Worm (Caenorhabditis elegans) whole organism, L1 larva: ENCODE results near the gene F46B6.6.

ENCODE experiments used
- C16A3.4 ChIP-seq: fragments of 150-350 bp; optimal IDR thresholded peaks from 2 replicates; lab custom pipeline; 2014; ENCODE audit warnings: missing biosample characterization, missing genetic modification characterization
- F16B12.6 ChIP-seq: fragments of 150-350 bp; optimal IDR thresholded peaks from 2 replicates; lab custom pipeline; 2014; ENCODE audit warnings: missing biosample characterization, missing genetic modification characterization
- Y116A8C.19 ChIP-seq: sonication (generic microtip); optimal IDR thresholded peaks from 2 replicates; lab custom pipeline; 2016; ENCODE audit warnings: missing compliant biosample characterization, missing genetic modification characterization, borderline replicate concordance
- aha-1 ChIP-seq: fragments of 150-350 bp; optimal IDR thresholded peaks from 2 replicates; lab custom pipeline; 2014; ENCODE audit warnings: missing biosample characterization, missing genetic modification characterization
- ceh-63 ChIP-seq: fragments of 200-800 bp; sonication (Bioruptor generic); optimal IDR thresholded peaks from 2 replicates; lab custom pipeline; 2018; ENCODE audit warnings: mild to moderate bottlenecking, missing genetic modification characterization, missing compliant biosample characterization
- ceh-82 ChIP-seq, 3 experiments: fragments of 150-350 bp in 1 of 3; sonication (generic microtip) in 2 of 3; optimal IDR thresholded peaks; 2 replicates each; lab custom pipeline; 2014 to 2017; ENCODE audit warnings: missing biosample characterization in 3 of 3, missing genetic modification characterization in 3 of 3
- dsc-1 ChIP-seq: sonication (generic microtip); optimal IDR thresholded peaks from 2 replicates; lab custom pipeline; 2016; ENCODE audit warnings: mild to moderate bottlenecking, missing genetic modification characterization, missing compliant biosample characterization
- efl-3 ChIP-seq: fragments of 200-800 bp; sonication (Bioruptor generic); optimal IDR thresholded peaks from 2 replicates; lab custom pipeline; 2018; ENCODE audit warnings: mild to moderate bottlenecking, missing genetic modification characterization, missing compliant biosample characterization
- egl-27 ChIP-seq, 2 experiments: fragments of 150-350 bp in 1 of 2; sonication (generic microtip); optimal IDR thresholded peaks; 3 replicates each; lab custom pipeline; 2017 to 2018; ENCODE audit warnings: missing biosample characterization in 2 of 2, missing genetic modification characterization in 2 of 2, missing genetic modification reagents in 2 of 2
- elt-3 ChIP-seq, 6 experiments: fragments of 150-350 bp in 1 of 6; sonication (generic microtip); optimal IDR thresholded peaks; 2 replicates each; lab custom pipeline; 2017 to 2018; ENCODE audit warnings: missing biosample characterization in 6 of 6, missing genetic modification characterization in 6 of 6, inconsistent platforms in 1 of 6
- fkh-4 ChIP-seq: sonication (generic microtip); optimal IDR thresholded peaks from 2 replicates; lab custom pipeline; 2016; ENCODE audit warnings: missing compliant biosample characterization, missing genetic modification characterization, borderline replicate concordance
- grh-1 ChIP-seq: fragments of 200-800 bp; sonication (Bioruptor generic); IDR thresholded peaks from 2 replicates; pipeline ENCODE4 v1.3.6; 2022; ENCODE audit warnings: missing genetic modification reagents, missing genetic modification characterization, missing compliant biosample characterization
- hlh-17 ChIP-seq: fragments of 200-800 bp; sonication (Bioruptor generic); optimal IDR thresholded peaks from 2 replicates; lab custom pipeline; 2018; ENCODE audit warnings: missing genetic modification characterization, mild to moderate bottlenecking, missing compliant biosample characterization, moderate library complexity, borderline replicate concordance
- irx-1 ChIP-seq: sonication (generic microtip); optimal IDR thresholded peaks from 2 replicates; lab custom pipeline; 2016; ENCODE audit warnings: missing genetic modification characterization, missing compliant biosample characterization
- jun-1 ChIP-seq: fragments of 150-350 bp; optimal IDR thresholded peaks from 2 replicates; lab custom pipeline; 2014; ENCODE audit warnings: missing biosample characterization, missing genetic modification reagents, missing genetic modification characterization
- lin-14 ChIP-seq: fragments of 200-800 bp; sonication (Bioruptor generic); optimal IDR thresholded peaks from 2 replicates; lab custom pipeline; 2018; ENCODE audit warnings: mild to moderate bottlenecking, missing genetic modification characterization, moderate library complexity, missing compliant biosample characterization
- lin-15B ChIP-seq: fragments of 150-350 bp; sonication (generic microtip); optimal IDR thresholded peaks from 3 replicates; lab custom pipeline; 2014; ENCODE audit warnings: missing biosample characterization, missing genetic modification characterization
- lsy-2 ChIP-seq, 2 experiments: fragments of 150-350 bp; optimal IDR thresholded peaks; 2 replicates each; lab custom pipeline; 2014; ENCODE audit warnings: missing biosample characterization in 2 of 2, missing genetic modification characterization in 2 of 2
- mab-9 ChIP-seq: fragments of 200-800 bp; sonication (Bioruptor generic); IDR thresholded peaks from 2 replicates; pipeline ENCODE4 v1.3.6; 2022; ENCODE audit warnings: missing genetic modification reagents, missing genetic modification characterization, missing compliant biosample characterization
- mef-2 ChIP-seq: fragments of 150-350 bp; optimal IDR thresholded peaks from 2 replicates; lab custom pipeline; 2014; ENCODE audit warnings: missing biosample characterization, missing genetic modification characterization
- nhr-11 ChIP-seq: fragments of 150-350 bp; optimal IDR thresholded peaks from 2 replicates; lab custom pipeline; 2014; ENCODE audit warnings: missing biosample characterization, missing genetic modification characterization
- nhr-12 ChIP-seq: sonication (generic microtip); optimal IDR thresholded peaks from 2 replicates; lab custom pipeline; 2017; ENCODE audit warnings: missing biosample characterization, missing genetic modification characterization
- nhr-19 ChIP-seq: fragments of 200-800 bp; sonication (Bioruptor generic); conservative IDR thresholded peaks from 2 replicates; pipeline ENCODE4 v1.3.6; 2022; ENCODE audit warnings: missing genetic modification characterization, missing compliant biosample characterization
- nhr-47 ChIP-seq: sonication (generic microtip); optimal IDR thresholded peaks from 2 replicates; lab custom pipeline; 2016; ENCODE audit warnings: mild to moderate bottlenecking, missing genetic modification characterization, moderate library complexity, missing compliant biosample characterization
- nhr-71 ChIP-seq: sonication (generic microtip); optimal IDR thresholded peaks from 2 replicates; lab custom pipeline; 2016; ENCODE audit warnings: mild to moderate bottlenecking, missing genetic modification characterization, moderate library complexity, missing compliant biosample characterization
- nhr-76 ChIP-seq: sonication (generic microtip); optimal IDR thresholded peaks from 2 replicates; lab custom pipeline; 2017; ENCODE audit warnings: missing biosample characterization, missing genetic modification characterization
- nhr-77 ChIP-seq: fragments of 150-350 bp; optimal IDR thresholded peaks from 2 replicates; lab custom pipeline; 2014; ENCODE audit warnings: missing biosample characterization, missing genetic modification characterization
- nhr-84 ChIP-seq: sonication (generic microtip); optimal IDR thresholded peaks from 2 replicates; lab custom pipeline; 2017; ENCODE audit warnings: missing biosample characterization, missing genetic modification characterization
- nhr-85 ChIP-seq: sonication (generic microtip); peaks from one replicate; lab custom pipeline; 2016; ENCODE audit warnings: missing genetic modification characterization, inconsistent platforms, missing compliant biosample characterization
- nhr-90 ChIP-seq: sonication (generic microtip); optimal IDR thresholded peaks from 2 replicates; lab custom pipeline; 2016; ENCODE audit warnings: mild to moderate bottlenecking, missing genetic modification characterization, missing compliant biosample characterization; ENCODE audit not compliant: poor library complexity
- pqm-1 ChIP-seq: sonication (generic microtip); optimal IDR thresholded peaks from 3 replicates; lab custom pipeline; 2017; ENCODE audit warnings: missing biosample characterization, missing genetic modification characterization
- snpc-4 ChIP-seq: fragments of 150-350 bp; optimal IDR thresholded peaks from 2 replicates; lab custom pipeline; 2014; ENCODE audit warnings: missing biosample characterization, missing genetic modification characterization
- tbx-2 ChIP-seq: sonication (generic microtip); optimal IDR thresholded peaks from 2 replicates; lab custom pipeline; 2016; ENCODE audit warnings: missing genetic modification characterization, missing compliant biosample characterization
- unc-130 ChIP-seq: fragments of 150-350 bp; optimal IDR thresholded peaks from 2 replicates; lab custom pipeline; 2017; ENCODE audit warnings: missing biosample characterization, missing genetic modification characterization, inconsistent platforms
- unc-62 ChIP-seq: fragments of 150-350 bp; optimal IDR thresholded peaks from 2 replicates; lab custom pipeline; 2014; ENCODE audit warnings: missing biosample characterization, missing genetic modification reagents, missing genetic modification characterization
- unc-98 ChIP-seq: fragments of 200-800 bp; sonication (Bioruptor generic); IDR thresholded peaks from 2 replicates; pipeline ENCODE4 v1.3.6; 2022; ENCODE audit warnings: missing genetic modification characterization, missing compliant biosample characterization
- vab-15 ChIP-seq: sonication (generic microtip); optimal IDR thresholded peaks from 2 replicates; lab custom pipeline; 2017; ENCODE audit warnings: missing genotype, mild to moderate bottlenecking, missing genetic modification characterization, missing compliant biosample characterization
- ztf-11 ChIP-seq, 2 experiments: sonication (generic microtip); optimal IDR thresholded peaks; 2 replicates each; lab custom pipeline; 2016 to 2017; ENCODE audit warnings: missing genetic modification characterization in 2 of 2, missing biosample characterization in 1 of 2, missing compliant biosample characterization in 1 of 2
- ztf-4 ChIP-seq: fragments of 150-350 bp; optimal IDR thresholded peaks from 2 replicates; lab custom pipeline; 2014; ENCODE audit warnings: missing biosample characterization, missing genetic modification characterization

F46B6.6 gene

ce11 chrV:9789657-9790261 lies 3.1 kb upstream of the F46B6.6 start, which contains the start of gene ztf-7 (continued):
- TF ChIP-seq elt-3 (tag; optimal IDR thresholded peaks at IDR 0.05; lab: Kevin White, UChicago) (peak in 3 of 6 experiments; percentile 41 to 97 (median 85)), fkh-4 (tag; lab: Kevin White, UChicago) (peak; percentile 58), nhr-84 (tag; lab: Kevin White, UChicago) (no peak), ceh-63 (GFP tag; lab: Kevin White, UChicago) (no peak), hlh-17 (no peak), nhr-85 (tag; lab: Kevin White, UChicago) (peak; percentile 99), unc-98 (GFP tag; lab: Robert Waterston, UW) (peak; percentile 87), ceh-82 (tag; optimal IDR thresholded peaks at IDR 0.05; lab: Kevin White, UChicago) (peak; percentile 85 to 94 (median 85)), efl-3 (peak; percentile 66), vab-15 (tag; lab: Kevin White, UChicago) (peak; percentile 77), mef-2 (tag; lab: Kevin White, UChicago) (peak; percentile 90)

ce11 chrV:9784215-9784614 lies 2.5 kb downstream of the F46B6.6 start:
- TF ChIP-seq jun-1 (tag; lab: Kevin White, UChicago), result no peak
- TF ChIP-seq, all 84 proteins: peak for 0

ce11 chrV:9782969-9783368 lies 3.7 kb downstream of the F46B6.6 start, which contains the start of gene F46B6.5:
Gene F46B6.5, minus strand, starts transcription at chrV:9783069.
- TF ChIP-seq nhr-71 (tag; lab: Kevin White, UChicago) (no peak), mab-9 (GFP tag; lab: Robert Waterston, UW) (no peak), lsy-2 (tag; optimal IDR thresholded peaks at IDR 0.05; lab: Kevin White, UChicago) (no peak), hlh-17 (no peak), aha-1 (tag; lab: Kevin White, UChicago) (no peak)

- TF ChIP-seq nhr-12 (tag; lab: Kevin White, UChicago) (no peak), lin-14 (no peak), C16A3.4 (tag; lab: Kevin White, UChicago) (no peak), vab-15 (tag; lab: Kevin White, UChicago) (no peak), egl-27 (tag; optimal IDR thresholded peaks at IDR 0.05; lab: Kevin White, UChicago) (no peak), hlh-17 (no peak), nhr-90 (tag; lab: Kevin White, UChicago) (no peak), elt-3 (tag; optimal IDR thresholded peaks at IDR 0.05; lab: Kevin White, UChicago) (no peak), Y116A8C.19 (tag; lab: Kevin White, UChicago) (no peak), grh-1 (no peak), unc-62 (GFP tag; lab: Kevin White, UChicago) (no peak), nhr-11 (no peak), irx-1 (no peak), F16B12.6 (no peak), unc-130 (tag; lab: Kevin White, UChicago) (no peak), ztf-4 (tag; lab: Kevin White, UChicago) (no peak)
- TF ChIP-seq, all 84 proteins: peak for 0
Measured at ce11 chrV:9782045-9782444, 4.6 kb downstream of the F46B6.6 start.

ce11 chrV:9779418-9779817 lies 7.2 kb downstream of the F46B6.6 start, which contains the start of gene F46B6.4:
Gene F46B6.4, minus strand, starts transcription at chrV:9779518.
- TF ChIP-seq nhr-76, result no peak
- no peak for TF ChIP-seq dsc-1 (tag; lab: Kevin White, UChicago)

- TF ChIP-seq irx-1 (no peak), nhr-19 (GFP tag; lab: Robert Waterston, UW) (no peak), C16A3.4 (tag; lab: Kevin White, UChicago) (no peak), nhr-77 (tag; lab: Kevin White, UChicago) (no peak), mef-2 (tag; lab: Kevin White, UChicago) (no peak), ztf-11 (tag; optimal IDR thresholded peaks at IDR 0.05; lab: Kevin White, UChicago) (no peak), Y116A8C.19 (tag; lab: Kevin White, UChicago) (no peak), nhr-84 (tag; lab: Kevin White, UChicago) (no peak), snpc-4 (tag; lab: Kevin White, UChicago) (no peak), nhr-47 (tag; lab: Kevin White, UChicago) (no peak), unc-98 (GFP tag; lab: Robert Waterston, UW) (no peak), lin-15B (tag; lab: Kevin White, UChicago) (no peak), pqm-1 (tag; lab: Kevin White, UChicago) (no peak), tbx-2 (tag; lab: Kevin White, UChicago) (no peak)
Measured at ce11 chrV:9777645-9778044, 9.0 kb downstream of the F46B6.6 start, which contains the start of gene smg-4. Gene smg-4, minus strand, starts transcription at chrV:9777745.
